Worm (Caenorhabditis elegans): ENCODE measurements around the gene C05D9.3.

C05D9.3 gene

ce11 chrX:1141617-1142016 is 29.9 kb downstream of the C05D9.3 start:
- TF ChIP-seq lsy-2 (tag; optimal IDR thresholded peaks at IDR 0.05) = no peak
- TF ChIP-seq vab-15 (tag; optimal IDR thresholded peaks at IDR 0.05) = no peak
- TF ChIP-seq jun-1 (tag; optimal IDR thresholded peaks at IDR 0.05) = no peak
- no peak for TF ChIP-seq unc-86 (tag; optimal IDR thresholded peaks at IDR 0.05)
- no peak for TF ChIP-seq nhr-19 (GFP tag; conservative IDR thresholded peaks at IDR 0.05)
- TF ChIP-seq rnt-1 (tag; optimal IDR thresholded peaks at IDR 0.05) = no peak
- no peak for TF ChIP-seq nhr-47 (tag; optimal IDR thresholded peaks at IDR 0.05)
- TF ChIP-seq egl-13 (tag; optimal IDR thresholded peaks at IDR 0.05) = no peak
- no peak for TF ChIP-seq lir-3 (tag; optimal IDR thresholded peaks at IDR 0.05; ENCODE audit: poor library complexity)
- TF ChIP-seq nhr-90 (tag; optimal IDR thresholded peaks at IDR 0.05; ENCODE audit: poor library complexity) = no peak
- TF ChIP-seq mdl-1 (tag; optimal IDR thresholded peaks at IDR 0.05) = no peak
- TF ChIP-seq C34B4.2 (tag; optimal IDR thresholded peaks at IDR 0.05) = no peak
- no peak for TF ChIP-seq sptf-1 (tag; optimal IDR thresholded peaks at IDR 0.05)
- no peak for TF ChIP-seq ama-1 (optimal IDR thresholded peaks at IDR 0.05)
- TF ChIP-seq lin-35 (GFP tag; optimal IDR thresholded peaks at IDR 0.05) = no peak
- TF ChIP-seq ceh-82 (tag; optimal IDR thresholded peaks at IDR 0.05) = no peak

ce11 chrX:1147394-1147793 is 35.7 kb downstream of the C05D9.3 start:
- TF ChIP-seq unc-86 (tag; optimal IDR thresholded peaks at IDR 0.05) = no peak
- peak; percentile 15 for TF ChIP-seq elt-2 (tag; optimal IDR thresholded peaks at IDR 0.05)
- no peak for TF ChIP-seq Y116A8C.19 (tag; optimal IDR thresholded peaks at IDR 0.05; ENCODE audit: borderline replicate concordance)
- TF ChIP-seq ceh-88 (GFP tag; IDR thresholded peaks at IDR 0.05) = no peak
- TF ChIP-seq snu-23 (GFP tag; optimal IDR thresholded peaks at IDR 0.05) = no peak

ce11 chrX:1148438-1148837 is 36.7 kb downstream of the C05D9.3 start, which contains the start of the genes R193.2 and R193.6:
Gene R193.2 (minus strand): TSS chrX:1148585.
Gene R193.6 (plus strand): TSS chrX:1148787.
- no peak for TF ChIP-seq swsn-7 (tag; optimal IDR thresholded peaks at IDR 0.05)
- TF ChIP-seq rnt-1 (tag; optimal IDR thresholded peaks at IDR 0.05) = no peak
- no peak for TF ChIP-seq pax-3 (tag; optimal IDR thresholded peaks at IDR 0.05)
- no peak for TF ChIP-seq efl-1 (optimal IDR thresholded peaks at IDR 0.05)
- TF ChIP-seq efl-1 (GFP tag; optimal IDR thresholded peaks at IDR 0.05 in 1 of 2) = no peak
- no peak for TF ChIP-seq nhr-12 (tag; optimal IDR thresholded peaks at IDR 0.05)
- peak; percentile 96 for TF ChIP-seq elt-2 (tag; optimal IDR thresholded peaks at IDR 0.05)
- no peak for TF ChIP-seq tlp-1 (tag; optimal IDR thresholded peaks at IDR 0.05)
- TF ChIP-seq nhr-71 (tag; optimal IDR thresholded peaks at IDR 0.05) = no peak

DNA sequence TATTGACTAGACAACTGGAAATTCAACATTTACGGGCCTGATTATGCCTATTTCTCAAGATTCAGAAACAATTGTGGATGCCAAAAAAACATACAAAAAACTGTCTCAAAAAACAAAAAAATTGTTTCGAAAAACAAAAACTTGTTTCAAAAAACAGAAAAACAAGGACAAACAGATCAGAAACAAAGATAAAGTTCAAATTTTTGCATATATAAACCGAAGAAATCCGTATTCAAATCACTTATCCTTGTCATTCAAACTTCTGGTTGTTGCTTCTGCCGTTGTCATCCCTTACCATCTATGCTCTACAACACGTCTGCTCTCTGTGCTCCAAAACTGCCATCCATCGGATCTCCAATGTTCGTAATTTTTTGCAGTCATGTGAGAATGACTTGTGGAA is 42.9 kb downstream of the C05D9.3 start, which contains the start of gene R193.1:
R193.1 (plus strand) TSS at position 301 of the 400 bp plus-strand sequence.
- no peak for TF ChIP-seq unc-30 (tag; optimal IDR thresholded peaks at IDR 0.05)
- TF ChIP-seq rnt-1 (tag; optimal IDR thresholded peaks at IDR 0.05) = no peak
- no peak for TF ChIP-seq nhr-85 (tag)

DNA sequence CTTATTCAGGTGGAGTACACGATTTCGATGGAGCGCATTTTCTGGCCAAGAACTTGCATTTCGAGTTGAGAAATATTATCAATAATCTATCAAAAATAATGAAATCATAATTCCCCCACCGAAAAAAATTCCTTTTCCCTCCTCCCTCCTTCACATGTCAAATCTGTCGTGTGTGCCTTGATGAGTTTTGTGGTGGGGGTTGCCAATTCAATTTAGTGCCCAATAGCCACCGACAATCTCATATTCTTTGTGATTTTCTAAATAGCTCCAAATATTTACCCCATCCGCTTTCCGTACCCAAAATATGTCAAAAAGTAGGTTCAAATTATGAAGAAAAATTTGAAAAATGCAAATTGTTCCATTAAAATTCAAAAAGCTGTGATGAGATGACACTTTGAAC is 50.3 kb downstream of the C05D9.3 start, which contains the start of gene tmc-1:
tmc-1 (plus strand) TSS at position 189 of the 400 bp plus-strand sequence.
- peak; percentile 19 for TF ChIP-seq lin-14 (GFP tag; optimal IDR thresholded peaks at IDR 0.05)
- no peak for TF ChIP-seq C04F5.9 (tag; optimal IDR thresholded peaks at IDR 0.05)
